Worm (Caenorhabditis elegans) whole organism, young adult: ENCODE data around the gene Y82E9BL.3.

Experiments
- B0035.1 ChIP-seq: sonication (generic microtip); optimal IDR thresholded peaks from 2 replicates; lab custom pipeline; 2016; ENCODE audit warnings: missing genetic modification characterization, mild to moderate bottlenecking, missing compliant biosample characterization, missing genotype, missing genetic modification reagents
- B0261.1 ChIP-seq: sonication (generic microtip); optimal IDR thresholded peaks from 2 replicates; lab custom pipeline; 2016; ENCODE audit warnings: mild to moderate bottlenecking, missing genetic modification characterization, moderate library complexity, missing compliant biosample characterization
- C17E4.6 ChIP-seq: fragments of 200-800 bp; sonication (Bioruptor generic); IDR thresholded peaks from 2 replicates; pipeline ENCODE4 v1.3.6; 2022; ENCODE audit warnings: missing genetic modification reagents, missing genetic modification characterization, missing compliant biosample characterization
- D2030.7 ChIP-seq: fragments of 200-800 bp; sonication (Bioruptor generic); IDR thresholded peaks from 2 replicates; pipeline ENCODE4 v1.3.6; 2022; ENCODE audit warnings: missing genetic modification reagents, missing genetic modification characterization, missing compliant biosample characterization
- F22D6.2 ChIP-seq: sonication (generic microtip); optimal IDR thresholded peaks from 2 replicates; lab custom pipeline; 2016; ENCODE audit warnings: mild to moderate bottlenecking, missing genetic modification characterization, missing compliant biosample characterization
- K11D2.4 ChIP-seq: fragments of 200-800 bp; sonication (Bioruptor generic); IDR thresholded peaks from 2 replicates; pipeline ENCODE4 v1.3.6; 2022; ENCODE audit warnings: missing genetic modification reagents, missing genetic modification characterization, missing compliant biosample characterization
- T07F8.4 ChIP-seq: sonication (generic microtip); optimal IDR thresholded peaks from 2 replicates; lab custom pipeline; 2016; ENCODE audit warnings: mild to moderate bottlenecking, missing genetic modification characterization, moderate library complexity, missing compliant biosample characterization
- Y56A3A.18 ChIP-seq: fragments of 200-800 bp; sonication (Bioruptor generic); IDR thresholded peaks from 2 replicates; pipeline ENCODE4 v1.3.6; 2022; ENCODE audit warnings: missing genetic modification reagents, missing genetic modification characterization, missing compliant biosample characterization
- ama-1 ChIP-seq, 3 experiments: fragments of 150-350 bp in 1 of 3; sonication (generic microtip) in 2 of 3; optimal IDR thresholded peaks; 2 replicates each; lab custom pipeline; 2014 to 2018; ENCODE audit warnings: missing biosample characterization in 2 of 3, missing genetic modification characterization in 2 of 3, missing genetic modification reagents in 2 of 3
- aptf-2 ChIP-seq: fragments of 200-800 bp; sonication (Bioruptor generic); conservative IDR thresholded peaks from 2 replicates; pipeline ENCODE4 v1.3.6; 2022; ENCODE audit warnings: missing genetic modification reagents, missing genetic modification characterization, missing compliant biosample characterization
- aptf-3 ChIP-seq: fragments of 200-800 bp; sonication (Bioruptor generic); IDR thresholded peaks from 2 replicates; pipeline ENCODE4 v1.3.6; 2022; ENCODE audit warnings: missing genetic modification characterization, missing compliant biosample characterization
- attf-3 ChIP-seq: fragments of 200-800 bp; sonication (Bioruptor generic); conservative IDR thresholded peaks from 2 replicates; pipeline ENCODE4 v1.3.6; 2022; ENCODE audit warnings: missing genetic modification reagents, missing genetic modification characterization, missing compliant biosample characterization
- ceh-100 ChIP-seq: fragments of 200-800 bp; sonication (Bioruptor generic); IDR thresholded peaks from 2 replicates; pipeline ENCODE4 v1.3.6; 2022; ENCODE audit warnings: missing genetic modification reagents, missing genetic modification characterization, missing compliant biosample characterization
- ceh-27 ChIP-seq: fragments of 200-800 bp; sonication (Bioruptor generic); optimal IDR thresholded peaks from 2 replicates; lab custom pipeline; 2018; ENCODE audit warnings: mild to moderate bottlenecking, missing genetic modification characterization, moderate library complexity, missing compliant biosample characterization
- ceh-91 ChIP-seq: fragments of 200-800 bp; sonication (Bioruptor generic); IDR thresholded peaks from 2 replicates; pipeline ENCODE4 v1.3.6; 2022; ENCODE audit warnings: missing genetic modification reagents, missing genetic modification characterization, missing compliant biosample characterization
- die-1 ChIP-seq: sonication (generic microtip); optimal IDR thresholded peaks from 2 replicates; lab custom pipeline; 2016; ENCODE audit warnings: missing genotype, mild to moderate bottlenecking, missing genetic modification characterization, missing compliant biosample characterization
- ekl-4 ChIP-seq: fragments of 200-800 bp; sonication (Bioruptor generic); IDR thresholded peaks from 2 replicates; pipeline ENCODE4 v1.3.6; 2022; ENCODE audit warnings: missing genetic modification reagents, missing genetic modification characterization, missing compliant biosample characterization
- fkh-3 ChIP-seq: sonication (generic microtip); optimal IDR thresholded peaks from 2 replicates; lab custom pipeline; 2016; ENCODE audit warnings: mild to moderate bottlenecking, missing genetic modification characterization, missing compliant biosample characterization
- gei-17 ChIP-seq: fragments of 200-800 bp; sonication (Bioruptor generic); optimal IDR thresholded peaks from 2 replicates; lab custom pipeline; 2018; ENCODE audit warnings: mild to moderate bottlenecking, missing genetic modification characterization, missing compliant biosample characterization
- him-1 ChIP-seq: sonication (generic microtip); optimal IDR thresholded peaks from 2 replicates; lab custom pipeline; 2016; ENCODE audit warnings: missing genotype, missing genetic modification reagents, missing genetic modification characterization, missing compliant biosample characterization
- hlh-26 ChIP-seq: fragments of 200-800 bp; sonication (Bioruptor generic); conservative IDR thresholded peaks from 2 replicates; pipeline ENCODE4 v1.3.6; 2022; ENCODE audit warnings: missing genetic modification reagents, missing genetic modification characterization, missing compliant biosample characterization
- lag-1 ChIP-seq: fragments of 200-800 bp; sonication (Bioruptor generic); IDR thresholded peaks from 2 replicates; pipeline ENCODE4 v1.3.6; 2022; ENCODE audit warnings: missing genetic modification reagents, missing genetic modification characterization, missing compliant biosample characterization
- let-526 ChIP-seq: fragments of 200-800 bp; sonication (Bioruptor generic); IDR thresholded peaks from 2 replicates; pipeline ENCODE4 v1.3.6; 2022; ENCODE audit warnings: missing genetic modification reagents, missing genetic modification characterization, missing compliant biosample characterization
- lin-26 ChIP-seq: fragments of 200-800 bp; sonication (Bioruptor generic); IDR thresholded peaks from 2 replicates; pipeline ENCODE4 v1.3.6; 2022; ENCODE audit warnings: missing genetic modification reagents, missing genetic modification characterization, missing compliant biosample characterization
- lin-40 ChIP-seq: sonication (generic microtip); optimal IDR thresholded peaks from 2 replicates; lab custom pipeline; 2016; ENCODE audit warnings: missing genetic modification characterization, mild to moderate bottlenecking, missing compliant biosample characterization, missing genotype, missing genetic modification reagents
- madf-10 ChIP-seq: sonication (generic microtip); optimal IDR thresholded peaks from 2 replicates; lab custom pipeline; 2016; ENCODE audit warnings: mild to moderate bottlenecking, missing genetic modification characterization, missing compliant biosample characterization
- mcd-1 ChIP-seq: fragments of 200-800 bp; sonication (Bioruptor generic); IDR thresholded peaks from 2 replicates; pipeline ENCODE4 v1.3.6; 2022; ENCODE audit warnings: missing genetic modification reagents, missing genetic modification characterization, missing compliant biosample characterization
- mel-28 ChIP-seq: sonication (generic microtip); optimal IDR thresholded peaks from 2 replicates; lab custom pipeline; 2016; ENCODE audit warnings: borderline replicate concordance, mild to moderate bottlenecking, missing genetic modification characterization, missing compliant biosample characterization
- nfya-1 ChIP-seq: sonication (generic microtip); optimal IDR thresholded peaks from 2 replicates; lab custom pipeline; 2017; ENCODE audit warnings: antibody characterized with exemption, missing compliant biosample characterization, missing genetic modification characterization, borderline replicate concordance; ENCODE audit not compliant: insufficient read depth
- nfyb-1 ChIP-seq: fragments of 200-800 bp; sonication (Bioruptor generic); IDR thresholded peaks from 2 replicates; pipeline ENCODE4 v1.3.6; 2022; ENCODE audit warnings: missing genetic modification reagents, missing genetic modification characterization, missing compliant biosample characterization
- nhr-179 ChIP-seq: sonication (generic microtip); optimal IDR thresholded peaks from 2 replicates; lab custom pipeline; 2016; ENCODE audit warnings: mild to moderate bottlenecking, missing genetic modification characterization, missing compliant biosample characterization
- nhr-80 ChIP-seq: sonication (generic microtip); optimal IDR thresholded peaks from 2 replicates; lab custom pipeline; 2016; ENCODE audit warnings: missing genetic modification characterization, missing compliant biosample characterization
- nhr-90 ChIP-seq: sonication (generic microtip); optimal IDR thresholded peaks from 2 replicates; lab custom pipeline; 2016; ENCODE audit warnings: missing genotype, mild to moderate bottlenecking, missing genetic modification characterization, missing compliant biosample characterization
- rec-8 ChIP-seq, 2 experiments: sonication (generic microtip); optimal IDR thresholded peaks; 2 replicates each; lab custom pipeline; 2016; ENCODE audit warnings: mild to moderate bottlenecking in 2 of 2, missing genetic modification characterization in 2 of 2, missing genetic modification reagents in 2 of 2, missing genotype in 2 of 2, missing biosample characterization in 1 of 2, missing compliant biosample characterization in 1 of 2, moderate library complexity in 1 of 2
- repo-1 ChIP-seq: sonication (generic microtip); optimal IDR thresholded peaks from 2 replicates; lab custom pipeline; 2017; ENCODE audit warnings: mild to moderate bottlenecking, missing genetic modification characterization, missing compliant biosample characterization
- rpc-1 ChIP-seq, 2 experiments: fragments of 150-350 bp in 1 of 2; sonication (generic microtip) in 1 of 2; optimal IDR thresholded peaks; 2 replicates each; lab custom pipeline; 2014 to 2018; ENCODE audit warnings: missing biosample characterization in 1 of 2, missing genetic modification characterization in 1 of 2, missing genetic modification reagents in 1 of 2, missing genotype in 1 of 2
- snpc-1.1 ChIP-seq: sonication (generic microtip); optimal IDR thresholded peaks from 2 replicates; lab custom pipeline; 2017; ENCODE audit warnings: missing genetic modification characterization, mild to moderate bottlenecking, missing compliant biosample characterization, antibody characterized with exemption, moderate library complexity, missing genotype, missing genetic modification reagents; ENCODE audit not compliant: insufficient read depth
- tbp1 ChIP-seq: fragments of 200-800 bp; sonication (Bioruptor generic); optimal IDR thresholded peaks from 2 replicates; lab custom pipeline; 2018; ENCODE audit warnings: mild to moderate bottlenecking, missing genetic modification characterization, missing compliant biosample characterization
- tbx-9 ChIP-seq: sonication (generic microtip); optimal IDR thresholded peaks from 2 replicates; lab custom pipeline; 2016; ENCODE audit warnings: borderline replicate concordance, missing genetic modification characterization, inconsistent platforms, missing compliant biosample characterization
- xnd-1 ChIP-seq: sonication (generic microtip); optimal IDR thresholded peaks from 2 replicates; lab custom pipeline; 2016; ENCODE audit warnings: missing genotype, missing genetic modification reagents, missing genetic modification characterization, missing compliant biosample characterization
- ztf-22 ChIP-seq: fragments of 200-800 bp; sonication (Bioruptor generic); optimal IDR thresholded peaks from 2 replicates; lab custom pipeline; 2018; ENCODE audit warnings: mild to moderate bottlenecking, missing genetic modification characterization, moderate library complexity, missing compliant biosample characterization
- ztf-6 ChIP-seq: fragments of 200-800 bp; sonication (Bioruptor generic); IDR thresholded peaks from 2 replicates; pipeline ENCODE4 v1.3.6; 2022; ENCODE audit warnings: missing genetic modification reagents, missing genetic modification characterization, missing compliant biosample characterization

Y82E9BL.3 gene

DNA sequence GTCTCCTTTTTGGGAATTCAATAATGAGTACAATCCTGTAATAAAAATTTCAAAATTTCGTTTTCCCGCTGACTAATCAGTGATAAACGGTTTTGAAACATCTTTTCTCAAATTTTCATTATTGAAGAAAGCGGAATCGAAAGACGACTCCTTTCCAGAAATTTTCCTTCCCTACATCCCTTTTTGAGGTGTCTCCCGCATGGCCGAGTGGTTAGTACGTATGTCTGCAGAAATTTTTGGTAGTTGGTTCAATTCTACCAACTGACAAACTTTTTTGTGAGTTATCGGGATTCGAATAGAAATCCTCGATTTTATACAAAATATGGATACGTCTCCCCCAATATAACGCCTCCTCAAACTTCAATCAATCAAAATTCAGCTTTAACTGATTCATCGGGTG lies 3.9 kb upstream of the Y82E9BL.3 start:
- peak; percentile 49 for TF ChIP-seq rpc-1 (optimal IDR thresholded peaks at IDR 0.05; lab: Kevin White, UChicago)
- TF ChIP-seq rpc-1 (tag; optimal IDR thresholded peaks at IDR 0.05; lab: Kevin White, UChicago), result peak; percentile 72
- peak; percentile 25 for TF ChIP-seq die-1 (tag; lab: Kevin White, UChicago)
- peak; percentile 85 for TF ChIP-seq tbp1
- TF ChIP-seq him-1 (tag; lab: Kevin White, UChicago), result peak; percentile 33
- TF ChIP-seq lin-40 (tag; lab: Kevin White, UChicago), result no peak
- no peak for TF ChIP-seq ama-1 (optimal IDR thresholded peaks at IDR 0.05; lab: Kevin White, UChicago)
- no peak for TF ChIP-seq ama-1 (GFP tag; optimal IDR thresholded peaks at IDR 0.05; lab: Kevin White, UChicago)
- TF ChIP-seq nfyb-1, result 0 out of 2 replicates have a peak, but pooled peaks have one; percentile 36
- no peak for TF ChIP-seq B0035.1
- peak; percentile 68 for TF ChIP-seq B0261.1 (tag; lab: Kevin White, UChicago)
- TF ChIP-seq lin-26 (GFP tag; lab: Robert Waterston, UW), result peak; percentile 64; the same call in 1 of the 2 replicates
- peak; percentile 25 for TF ChIP-seq snpc-1.1 (tag; lab: Kevin White, UChicago)
- TF ChIP-seq, all 124 proteins: peak for 8

DNA sequence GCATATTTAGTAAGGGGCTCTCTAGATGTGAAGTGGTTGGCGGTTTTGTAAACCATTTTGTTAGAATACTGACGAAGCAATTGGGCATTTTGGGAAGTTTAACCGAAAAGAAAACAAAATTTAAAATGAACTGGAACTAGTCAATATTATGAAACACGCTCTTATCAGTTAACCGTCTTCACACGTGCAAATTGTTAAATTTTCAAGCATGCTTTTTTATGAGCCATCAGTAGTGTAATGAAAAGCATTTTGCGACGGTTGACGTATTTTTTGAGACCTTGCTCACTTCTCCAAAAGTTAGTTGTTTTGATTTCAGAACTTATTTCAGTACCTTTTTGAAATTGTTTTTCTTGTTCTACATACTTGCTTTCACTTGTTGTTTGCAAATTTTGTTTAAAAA lies 1.3 kb downstream of the Y82E9BL.3 start, which contains the start of gene fbxa-25:
Gene fbxa-25, minus strand, starts transcription at position 138 of the 400 bp plus-strand sequence.
- no peak for TF ChIP-seq ztf-22 (GFP tag; lab: Kevin White, UChicago)
- TF ChIP-seq nhr-80 (tag; lab: Kevin White, UChicago), result peak; percentile 15
- TF ChIP-seq ztf-6 (GFP tag; lab: Robert Waterston, UW), result no peak
- no peak for TF ChIP-seq xnd-1 (tag; lab: Kevin White, UChicago)
- no peak for TF ChIP-seq Y56A3A.18 (GFP tag; lab: Robert Waterston, UW)
- TF ChIP-seq nhr-179 (tag; lab: Kevin White, UChicago), result no peak
- TF ChIP-seq attf-3 (GFP tag; lab: Robert Waterston, UW), result no peak
- TF ChIP-seq, all 124 proteins: peak for 1

DNA sequence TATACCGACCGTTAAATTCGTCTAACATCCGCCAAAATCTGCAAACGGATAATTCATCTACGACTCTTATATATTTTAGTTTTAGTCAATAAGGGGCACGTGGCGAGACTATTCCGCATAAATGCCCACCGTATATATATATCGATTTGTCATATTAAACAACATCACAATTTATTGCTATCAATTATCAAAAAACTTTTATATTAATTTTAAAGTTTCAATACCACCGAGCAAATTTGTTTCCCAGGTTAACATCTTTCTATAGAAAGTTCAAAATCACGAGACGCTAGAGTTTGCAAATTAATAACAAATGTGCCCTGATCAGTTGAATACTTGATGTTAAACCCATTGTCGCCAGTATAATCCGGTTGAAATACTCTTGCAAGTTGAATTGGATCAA lies 3.1 kb downstream of the Y82E9BL.3 start, which contains the start of gene Y82E9BL.5:
Gene Y82E9BL.5, minus strand, starts transcription at position 101 of the 400 bp plus-strand sequence.
- TF ChIP-seq aptf-2 (GFP tag; lab: Robert Waterston, UW) (no peak), nfya-1 (tag; lab: Kevin White, UChicago) (no peak), mcd-1 (GFP tag; lab: Robert Waterston, UW) (no peak), T07F8.4 (tag; lab: Kevin White, UChicago) (no peak), ekl-4 (GFP tag; lab: Robert Waterston, UW) (no peak), nfyb-1 (no peak), gei-17 (GFP tag; lab: Kevin White, UChicago) (no peak), K11D2.4 (GFP tag; lab: Robert Waterston, UW) (no peak), B0261.1 (tag; lab: Kevin White, UChicago) (no peak), ceh-100 (GFP tag; lab: Robert Waterston, UW) (no peak), ceh-27 (GFP tag; lab: Kevin White, UChicago) (no peak), F22D6.2 (tag; lab: Kevin White, UChicago) (no peak), repo-1 (tag; lab: Kevin White, UChicago) (no peak), let-526 (no peak), lag-1 (GFP tag; lab: Robert Waterston, UW) (no peak)

ce11 chrIII:1347003-1347402 lies 3.6 kb downstream of the Y82E9BL.3 start:
- TF ChIP-seq mel-28 (tag; lab: Kevin White, UChicago) (no peak), ceh-91 (GFP tag; lab: Robert Waterston, UW) (no peak), fkh-3 (tag; lab: Kevin White, UChicago) (no peak), D2030.7 (GFP tag; lab: Robert Waterston, UW) (no peak), hlh-26 (GFP tag; lab: Robert Waterston, UW) (no peak), ztf-22 (GFP tag; lab: Kevin White, UChicago) (no peak), nhr-90 (no peak), tbp1 (no peak), rec-8 (tag; optimal IDR thresholded peaks at IDR 0.05; lab: Kevin White, UChicago) (no peak), snpc-1.1 (tag; lab: Kevin White, UChicago) (no peak), aptf-3 (no peak), lin-26 (GFP tag; lab: Robert Waterston, UW) (no peak), tbx-9 (tag; lab: Kevin White, UChicago) (no peak), madf-10 (tag; lab: Kevin White, UChicago) (no peak), lin-40 (tag; lab: Kevin White, UChicago) (no peak), C17E4.6 (GFP tag; lab: Robert Waterston, UW) (no peak), rpc-1 (optimal IDR thresholded peaks at IDR 0.05; lab: Kevin White, UChicago) (no peak), rpc-1 (tag; optimal IDR thresholded peaks at IDR 0.05; lab: Kevin White, UChicago) (no peak)
